Worm (Caenorhabditis elegans) whole organism, L3 larva: ENCODE data around the gene scl-11.
A peak's percentile ranks its signal among the peaks of the same experiment; 100 is the strongest.

ENCODE experiments used
- R02D3.7 ChIP-seq: fragments of 150-350 bp; optimal IDR thresholded peaks from 2 replicates; lab custom pipeline; 2014; ENCODE audit warnings: missing biosample characterization, missing genetic modification characterization
- ZK546.5 ChIP-seq: sonication (generic microtip); optimal IDR thresholded peaks from 2 replicates; lab custom pipeline; 2017; ENCODE audit warnings: missing biosample characterization, missing genetic modification characterization
- ama-1 ChIP-seq: fragments of 150-350 bp; optimal IDR thresholded peaks from 2 replicates; lab custom pipeline; 2018
- ceh-16 ChIP-seq: sonication (generic microtip); optimal IDR thresholded peaks from 2 replicates; lab custom pipeline; 2017; ENCODE audit warnings: missing biosample characterization, missing genetic modification characterization
- ceh-28 ChIP-seq: fragments of 150-350 bp; optimal IDR thresholded peaks from 2 replicates; lab custom pipeline; 2014; ENCODE audit warnings: missing biosample characterization, missing genetic modification reagents, missing genetic modification characterization
- ceh-82 ChIP-seq: fragments of 150-350 bp; optimal IDR thresholded peaks from 2 replicates; lab custom pipeline; 2014; ENCODE audit warnings: missing biosample characterization, missing genetic modification characterization
- daf-12 ChIP-seq: fragments of 150-350 bp; optimal IDR thresholded peaks from 2 replicates; lab custom pipeline; 2014; ENCODE audit warnings: missing biosample characterization, missing genetic modification reagents, missing genetic modification characterization
- egl-27 ChIP-seq: sonication (generic microtip); optimal IDR thresholded peaks from 4 replicates; lab custom pipeline; 2017; ENCODE audit warnings: missing biosample characterization, missing genetic modification reagents, missing genetic modification characterization
- egl-5 ChIP-seq: fragments of 150-350 bp; optimal IDR thresholded peaks from 2 replicates; lab custom pipeline; 2017; ENCODE audit warnings: missing biosample characterization, missing genetic modification reagents, missing genetic modification characterization, inconsistent platforms
- elt-2 ChIP-seq: sonication (generic microtip); optimal IDR thresholded peaks from 2 replicates; lab custom pipeline; 2016; ENCODE audit warnings: missing genetic modification reagents, mild to moderate bottlenecking, missing genetic modification characterization, missing compliant biosample characterization
- eor-1 ChIP-seq, 2 experiments: fragments of 150-350 bp; optimal IDR thresholded peaks; 2 replicates each; lab custom pipeline; 2014 to 2018; ENCODE audit warnings: missing biosample characterization in 2 of 2, missing genetic modification characterization in 2 of 2
- fkh-2 ChIP-seq: fragments of 150-350 bp; optimal IDR thresholded peaks from 2 replicates; lab custom pipeline; 2014; ENCODE audit warnings: missing biosample characterization, missing genetic modification reagents, missing genetic modification characterization
- hmg-11 ChIP-seq: sonication (generic microtip); optimal IDR thresholded peaks from 2 replicates; lab custom pipeline; 2016; ENCODE audit warnings: missing genetic modification characterization, missing compliant biosample characterization
- jun-1 ChIP-seq: fragments of 150-350 bp; optimal IDR thresholded peaks from 2 replicates; lab custom pipeline; 2014; ENCODE audit warnings: missing biosample characterization, missing genetic modification reagents, missing genetic modification characterization
- lin-39 ChIP-seq: fragments of 150-350 bp; optimal IDR thresholded peaks from 2 replicates; lab custom pipeline; 2018; ENCODE audit warnings: missing biosample characterization, missing genetic modification reagents, missing genetic modification characterization
- lsy-12 ChIP-seq: sonication (generic microtip); optimal IDR thresholded peaks from 2 replicates; lab custom pipeline; 2016; ENCODE audit warnings: mild to moderate bottlenecking, missing genetic modification characterization, missing compliant biosample characterization
- mml-1 ChIP-seq: fragments of 150-350 bp; sonication (generic microtip); optimal IDR thresholded peaks from 3 replicates; lab custom pipeline; 2014; ENCODE audit warnings: missing biosample characterization, missing genetic modification characterization
- nfya-1 ChIP-seq: sonication (generic microtip); optimal IDR thresholded peaks from 2 replicates; lab custom pipeline; 2017; ENCODE audit warnings: missing genetic modification characterization, mild to moderate bottlenecking, missing compliant biosample characterization, antibody characterized with exemption, moderate library complexity; ENCODE audit not compliant: insufficient read depth
- nhr-11 ChIP-seq: fragments of 150-350 bp; optimal IDR thresholded peaks from 2 replicates; lab custom pipeline; 2014; ENCODE audit warnings: missing biosample characterization, missing genetic modification characterization
- nhr-12 ChIP-seq: fragments of 150-350 bp; optimal IDR thresholded peaks from 2 replicates; lab custom pipeline; 2014; ENCODE audit warnings: missing biosample characterization, missing genetic modification characterization
- nhr-23 ChIP-seq: fragments of 150-350 bp; optimal IDR thresholded peaks from 2 replicates; lab custom pipeline; 2014; ENCODE audit warnings: missing biosample characterization, missing genetic modification reagents, missing genetic modification characterization
- nhr-237 ChIP-seq: fragments of 150-350 bp; optimal IDR thresholded peaks from 2 replicates; lab custom pipeline; 2014; ENCODE audit warnings: missing biosample characterization, missing genetic modification characterization
- nhr-28 ChIP-seq: fragments of 150-350 bp; optimal IDR thresholded peaks from 2 replicates; lab custom pipeline; 2014; ENCODE audit warnings: missing biosample characterization, missing genetic modification characterization
- nhr-43 ChIP-seq: sonication (generic microtip); optimal IDR thresholded peaks from 2 replicates; lab custom pipeline; 2016; ENCODE audit warnings: mild to moderate bottlenecking, missing genetic modification characterization, missing compliant biosample characterization; ENCODE audit not compliant: poor library complexity, severe bottlenecking
- nhr-67 ChIP-seq: fragments of 150-350 bp; optimal IDR thresholded peaks from 2 replicates; lab custom pipeline; 2014; ENCODE audit warnings: missing biosample characterization, missing genetic modification characterization
- pha-4 ChIP-seq: fragments of 150-350 bp; optimal IDR thresholded peaks from 2 replicates; lab custom pipeline; 2014; ENCODE audit warnings: missing biosample characterization, missing genetic modification reagents, missing genetic modification characterization
- pqm-1 ChIP-seq: fragments of 150-350 bp; optimal IDR thresholded peaks from 2 replicates; lab custom pipeline; 2017; ENCODE audit warnings: missing biosample characterization, missing genetic modification characterization, inconsistent platforms
- sea-2 ChIP-seq: fragments of 150-350 bp; sonication (generic microtip); optimal IDR thresholded peaks from 4 replicates; lab custom pipeline; 2014; ENCODE audit warnings: missing biosample characterization, missing genetic modification reagents, missing genetic modification characterization
- skn-1 ChIP-seq: fragments of 150-350 bp; optimal IDR thresholded peaks from 2 replicates; lab custom pipeline; 2014; ENCODE audit warnings: missing biosample characterization, missing genetic modification characterization
- zag-1 ChIP-seq: fragments of 150-350 bp; optimal IDR thresholded peaks from 2 replicates; lab custom pipeline; 2014; ENCODE audit warnings: missing biosample characterization, missing genetic modification characterization
- ztf-11 ChIP-seq: fragments of 150-350 bp; optimal IDR thresholded peaks from 2 replicates; lab custom pipeline; 2014; ENCODE audit warnings: missing biosample characterization, missing genetic modification characterization

The scl-11 gene

ce11 chrIV:13046848-13047247, 4.3 kb upstream of the scl-11 start, which contains the start of gene scl-9:
Gene scl-9, plus strand, starts transcription at chrIV:13047148.
- TF ChIP-seq ceh-28 = no peak
- no peak for TF ChIP-seq nfya-1 (tag; lab: Kevin White, UChicago)
- no peak for TF ChIP-seq sea-2
- TF ChIP-seq ama-1 = no peak
- TF ChIP-seq nhr-43 (tag; lab: Kevin White, UChicago) = no peak
- TF ChIP-seq nhr-67 (tag; lab: Kevin White, UChicago) = no peak
- no peak for TF ChIP-seq ceh-16 (tag; lab: Kevin White, UChicago)
- no peak for TF ChIP-seq nhr-237 (tag; lab: Kevin White, UChicago)
- TF ChIP-seq lin-39 (tag; lab: Kevin White, UChicago) = no peak
- TF ChIP-seq hmg-11 (tag; lab: Kevin White, UChicago) = no peak
- TF ChIP-seq egl-5 (tag; lab: Kevin White, UChicago) = no peak
- TF ChIP-seq mml-1 (tag; lab: Kevin White, UChicago) = no peak
- TF ChIP-seq nhr-23 (tag; lab: Kevin White, UChicago) = no peak
- TF ChIP-seq nhr-28 (tag; lab: Kevin White, UChicago) = no peak
- no peak for TF ChIP-seq ZK546.5 (tag; lab: Kevin White, UChicago)
- TF ChIP-seq pqm-1 = no peak
- no peak for TF ChIP-seq lsy-12 (tag; lab: Kevin White, UChicago)
- no peak for TF ChIP-seq fkh-2
- TF ChIP-seq, all 47 proteins: peak for 0

ce11 chrIV:13048157-13048556, 3.0 kb upstream of the scl-11 start, which contains the start of gene scl-10:
Gene scl-10, plus strand, starts transcription at chrIV:13048457.
- TF ChIP-seq hmg-11 (tag; lab: Kevin White, UChicago) (no peak), zag-1 (tag; lab: Kevin White, UChicago) (no peak), nhr-28 (tag; lab: Kevin White, UChicago) (no peak), ztf-11 (tag; lab: Kevin White, UChicago) (no peak), ama-1 (no peak), nhr-237 (tag; lab: Kevin White, UChicago) (no peak)

ce11 chrIV:13052568-13052967, 1.4 kb downstream of the scl-11 start, which contains the start of gene F49E11.7:
Gene F49E11.7, plus strand, starts transcription at chrIV:13052868.
- no peak for TF ChIP-seq nhr-11
- TF ChIP-seq lsy-12 (tag; lab: Kevin White, UChicago) = no peak
- TF ChIP-seq, all 47 proteins: peak for 0

- TF ChIP-seq nfya-1 (tag; lab: Kevin White, UChicago) = no peak
- no peak for TF ChIP-seq nhr-23 (tag; lab: Kevin White, UChicago)
- no peak for TF ChIP-seq ceh-28
- TF ChIP-seq, all 47 proteins: peak for 0
These were observed 4.9 kb downstream of the scl-11 start, which contains the start of gene scl-1 for ce11 chrIV:13056026-13056425. Gene scl-1, plus strand, starts transcription at chrIV:13056326.

- TF ChIP-seq nhr-12 (no peak), pha-4 (peak; percentile 73), ZK546.5 (tag; lab: Kevin White, UChicago) (no peak), lin-39 (tag; lab: Kevin White, UChicago) (no peak), elt-2 (tag; lab: Kevin White, UChicago) (peak; percentile 99), jun-1 (tag; lab: Kevin White, UChicago) (peak; percentile 96), pqm-1 (peak; percentile 99), skn-1 (peak; percentile 19)
These were observed 6.2 kb downstream of the scl-11 start, which contains the start of gene scl-2 for ce11 chrIV:13057418-13057817. Gene scl-2, plus strand, starts transcription at chrIV:13057710.

ce11 chrIV:13059284-13059683, 8.1 kb downstream of the scl-11 start, which contains the start of gene scl-3:
Gene scl-3, plus strand, starts transcription at chrIV:13059584.
- TF ChIP-seq eor-1 (tag; optimal IDR thresholded peaks at IDR 0.05; lab: Kevin White, UChicago) = no peak
- TF ChIP-seq egl-27 (tag; lab: Kevin White, UChicago) = no peak
- TF ChIP-seq lsy-12 (tag; lab: Kevin White, UChicago) = no peak
- TF ChIP-seq sea-2 = no peak
- no peak for TF ChIP-seq ceh-82 (tag; lab: Kevin White, UChicago)
- no peak for TF ChIP-seq R02D3.7 (tag; lab: Kevin White, UChicago)
- TF ChIP-seq nfya-1 (tag; lab: Kevin White, UChicago) = no peak
- TF ChIP-seq pqm-1 = no peak
- TF ChIP-seq skn-1 = no peak
- TF ChIP-seq elt-2 (tag; lab: Kevin White, UChicago) = no peak
- TF ChIP-seq daf-12 (tag; lab: Kevin White, UChicago) = no peak
- no peak for TF ChIP-seq ztf-11 (tag; lab: Kevin White, UChicago)
- no peak for TF ChIP-seq nhr-43 (tag; lab: Kevin White, UChicago)
- TF ChIP-seq ceh-16 (tag; lab: Kevin White, UChicago) = no peak
- TF ChIP-seq nhr-237 (tag; lab: Kevin White, UChicago) = no peak
- no peak for TF ChIP-seq nhr-67 (tag; lab: Kevin White, UChicago)
- no peak for TF ChIP-seq ceh-28
